Fruit fly (Drosophila melanogaster) whole organism, adult: ENCODE data around the gene CG15506.

ENCODE experiments used
- CG14711 ChIP-seq: fragments of 200-800 bp; sonication (Bioruptor generic); optimal IDR thresholded peaks from 2 replicates; lab custom pipeline; 2018; ENCODE audit warnings: missing biosample characterization, mild to moderate bottlenecking, missing genetic modification characterization, moderate library complexity
- CG1620 ChIP-seq: fragments of 200-800 bp; sonication (Bioruptor generic); optimal IDR thresholded peaks from 2 replicates; lab custom pipeline; 2016; ENCODE audit warnings: missing biosample characterization, missing genetic modification characterization
- CG33017 ChIP-seq: fragments of 200-800 bp; sonication (Bioruptor generic); optimal IDR thresholded peaks from 2 replicates; lab custom pipeline; 2018; ENCODE audit warnings: missing biosample characterization, mild to moderate bottlenecking, missing genetic modification characterization, moderate library complexity
- CG7045 ChIP-seq: fragments of 200-800 bp; sonication (Bioruptor generic); optimal IDR thresholded peaks from 2 replicates; lab custom pipeline; 2017; ENCODE audit warnings: missing biosample characterization, mild to moderate bottlenecking, missing genetic modification characterization
- CG7101 ChIP-seq: fragments of 200-800 bp; sonication (Bioruptor generic); optimal IDR thresholded peaks from 2 replicates; lab custom pipeline; 2018; ENCODE audit warnings: missing biosample characterization, mild to moderate bottlenecking, missing genetic modification characterization, moderate library complexity
- Clk ChIP-seq: fragments of 200-800 bp; sonication (Bioruptor generic); optimal IDR thresholded peaks from 2 replicates; lab custom pipeline; 2017; ENCODE audit warnings: missing biosample characterization, missing genetic modification characterization
- Hr96 ChIP-seq: fragments of 200-800 bp; sonication (Bioruptor generic); optimal IDR thresholded peaks from 2 replicates; lab custom pipeline; 2016; ENCODE audit warnings: missing biosample characterization, missing genetic modification characterization
- cnc ChIP-seq, 2 experiments: fragments of >200 bp; optimal IDR thresholded peaks; 2 replicates each; lab custom pipeline; 2017

- TF ChIP-seq CG1620 (GFP tag; lab: Kevin White, UChicago) (no peak), Hr96 (GFP tag; lab: Kevin White, UChicago) (no peak), CG7045 (GFP tag; lab: Kevin White, UChicago) (no peak), CG33017 (tag; lab: Kevin White, UChicago) (no peak), cnc (optimal IDR thresholded peaks at IDR 0.05; lab: Kevin White, UChicago) (no peak), Clk (no peak), CG7101 (tag; lab: Kevin White, UChicago) (no peak), CG14711 (tag; lab: Kevin White, UChicago) (no peak)
These were observed 43.8 kb downstream of the CG15506 start for dm6 chr3R:29762297-29762696.
